Worm (Caenorhabditis elegans): ENCODE measurements around the gene C44H4.8.

ce11 chrX:14636157-14636556 is 41.2 kb downstream of the C44H4.8 start, which contains the start of gene F54E4.3:
- TF ChIP-seq fkh-10 (GFP tag; optimal IDR thresholded peaks at IDR 0.05): no peak
- TF ChIP-seq odd-2 (tag; optimal IDR thresholded peaks at IDR 0.05): no peak
- no peak for TF ChIP-seq ceh-9 (tag; optimal IDR thresholded peaks at IDR 0.05)
- TF ChIP-seq nhr-11 (tag; optimal IDR thresholded peaks at IDR 0.05): no peak
- no peak for TF ChIP-seq ref-2 (tag; optimal IDR thresholded peaks at IDR 0.05)
- no peak for TF ChIP-seq hlh-13 (GFP tag; optimal IDR thresholded peaks at IDR 0.05)
- no peak for TF ChIP-seq ttx-3 (tag; optimal IDR thresholded peaks at IDR 0.05)
